Worm (Caenorhabditis elegans) whole organism, midembryonic: Measurements from ENCODE around the gene ZK809.8.

Experiments
- T22C8.4 ChIP-seq: fragments of 200-800 bp; sonication (Bioruptor generic); IDR thresholded peaks from 2 replicates; pipeline ENCODE4 v1.3.6; 2022; ENCODE audit warnings: missing genetic modification characterization, missing compliant biosample characterization
- cog-1 ChIP-seq: sonication (generic microtip); optimal IDR thresholded peaks from 2 replicates; lab custom pipeline; 2016; ENCODE audit warnings: missing genetic modification characterization, missing compliant biosample characterization
- flt-1 ChIP-seq: fragments of 200-800 bp; sonication (Bioruptor generic); IDR thresholded peaks from 2 replicates; pipeline ENCODE4 v1.3.6; 2022; ENCODE audit warnings: missing genetic modification characterization, missing compliant biosample characterization
- klf-2 ChIP-seq: fragments of 200-800 bp; sonication (Bioruptor generic); conservative IDR thresholded peaks from 2 replicates; pipeline ENCODE4 v1.3.6; 2022; ENCODE audit warnings: missing genetic modification reagents, missing genetic modification characterization, missing compliant biosample characterization
- med-1 ChIP-seq: sonication (generic microtip); optimal IDR thresholded peaks from 2 replicates; lab custom pipeline; 2017; ENCODE audit warnings: missing genetic modification characterization, mild to moderate bottlenecking, missing compliant biosample characterization, antibody characterized with exemption, missing genetic modification reagents; ENCODE audit not compliant: insufficient read depth
- ref-1 ChIP-seq: fragments of 200-800 bp; sonication (Bioruptor generic); conservative IDR thresholded peaks from 2 replicates; pipeline ENCODE4 v1.3.6; 2022; ENCODE audit warnings: missing genetic modification reagents, missing genetic modification characterization, missing compliant biosample characterization
- tab-1 ChIP-seq: fragments of 200-800 bp; sonication (Bioruptor generic); IDR thresholded peaks from 2 replicates; pipeline ENCODE4 v1.3.6; 2022; ENCODE audit warnings: missing genetic modification characterization, missing compliant biosample characterization
- ztf-23 ChIP-seq: fragments of 200-800 bp; sonication (Bioruptor generic); IDR thresholded peaks from 2 replicates; pipeline ENCODE4 v1.3.6; 2022; ENCODE audit warnings: missing genetic modification reagents, missing genetic modification characterization, missing compliant biosample characterization
- ztf-29 ChIP-seq: fragments of 200-800 bp; sonication (Bioruptor generic); IDR thresholded peaks from 2 replicates; pipeline ENCODE4 v1.3.6; 2022; ENCODE audit warnings: missing genetic modification reagents, missing genetic modification characterization, missing compliant biosample characterization

Gene ZK809.8

ce11 chrIV:11616543-11616942 lies 32.3 kb downstream of the ZK809.8 start:
- TF ChIP-seq ztf-29 (GFP tag; lab: Robert Waterston, UW) = 0 out of 2 replicates have a peak, but pooled peaks have one; percentile 21

DNA sequence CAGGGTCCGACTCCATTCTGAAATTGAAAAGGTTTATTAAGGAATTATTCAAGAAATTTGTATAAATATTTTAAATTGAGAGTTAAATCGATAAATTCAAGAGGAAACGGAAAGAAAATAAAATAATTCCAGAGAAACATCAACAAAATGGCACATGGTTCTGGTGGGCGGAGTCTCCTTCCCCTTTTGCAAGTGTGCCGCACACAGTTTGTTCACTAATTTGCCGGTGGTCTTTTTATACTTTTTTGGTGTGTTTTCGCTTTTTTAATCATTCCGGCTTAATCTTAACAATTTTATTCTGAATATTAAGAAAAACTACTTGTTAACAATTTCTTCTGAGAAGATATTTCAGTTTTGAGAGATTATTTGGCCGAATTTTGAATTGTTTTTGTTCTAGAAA lies 44.0 kb downstream of the ZK809.8 start, which contains the start of the genes ragc-1 and Y24F12A.1:
Gene ragc-1 (minus strand): TSS at position 25 of the 400 bp plus-strand sequence.
Gene Y24F12A.1 (plus strand): TSS at position 346 of the 400 bp plus-strand sequence.
- TF ChIP-seq cog-1 (tag; lab: Kevin White, UChicago) = no peak
- TF ChIP-seq flt-1 (GFP tag; lab: Robert Waterston, UW) = peak; percentile 64; the same call in 1 of the 2 replicates
- TF ChIP-seq ztf-29 (GFP tag; lab: Robert Waterston, UW) = no peak
- TF ChIP-seq ztf-23 (GFP tag; lab: Robert Waterston, UW) = peak; percentile 71
- no peak for TF ChIP-seq klf-2 (GFP tag; lab: Robert Waterston, UW)
- no peak for TF ChIP-seq T22C8.4 (GFP tag; lab: Robert Waterston, UW)
- peak; percentile 56 for TF ChIP-seq med-1 (GFP tag; lab: Kevin White, UChicago)
- 0 out of 2 replicates have a peak, but pooled peaks have one; percentile 36 for TF ChIP-seq tab-1 (GFP tag; lab: Robert Waterston, UW)
- no peak for TF ChIP-seq ref-1 (GFP tag; lab: Robert Waterston, UW)

- TF ChIP-seq klf-2 (GFP tag; lab: Robert Waterston, UW) (no peak), flt-1 (GFP tag; lab: Robert Waterston, UW) (no peak)
Observed at ce11 chrIV:11603265-11603840, 45.5 kb downstream of the ZK809.8 start.

ce11 chrIV:11602498-11603068 lies 46.3 kb downstream of the ZK809.8 start, which contains the start of gene rps-11:
Gene rps-11 (plus strand): TSS chrIV:11602641.
- no peak for TF ChIP-seq ztf-29 (GFP tag; lab: Robert Waterston, UW)
- TF ChIP-seq ztf-23 (GFP tag; lab: Robert Waterston, UW) = no peak
- no peak for TF ChIP-seq T22C8.4 (GFP tag; lab: Robert Waterston, UW)
- TF ChIP-seq tab-1 (GFP tag; lab: Robert Waterston, UW) = no peak
- no peak for TF ChIP-seq ref-1 (GFP tag; lab: Robert Waterston, UW)
- no peak for TF ChIP-seq klf-2 (GFP tag; lab: Robert Waterston, UW)
- no peak for TF ChIP-seq flt-1 (GFP tag; lab: Robert Waterston, UW)

DNA sequence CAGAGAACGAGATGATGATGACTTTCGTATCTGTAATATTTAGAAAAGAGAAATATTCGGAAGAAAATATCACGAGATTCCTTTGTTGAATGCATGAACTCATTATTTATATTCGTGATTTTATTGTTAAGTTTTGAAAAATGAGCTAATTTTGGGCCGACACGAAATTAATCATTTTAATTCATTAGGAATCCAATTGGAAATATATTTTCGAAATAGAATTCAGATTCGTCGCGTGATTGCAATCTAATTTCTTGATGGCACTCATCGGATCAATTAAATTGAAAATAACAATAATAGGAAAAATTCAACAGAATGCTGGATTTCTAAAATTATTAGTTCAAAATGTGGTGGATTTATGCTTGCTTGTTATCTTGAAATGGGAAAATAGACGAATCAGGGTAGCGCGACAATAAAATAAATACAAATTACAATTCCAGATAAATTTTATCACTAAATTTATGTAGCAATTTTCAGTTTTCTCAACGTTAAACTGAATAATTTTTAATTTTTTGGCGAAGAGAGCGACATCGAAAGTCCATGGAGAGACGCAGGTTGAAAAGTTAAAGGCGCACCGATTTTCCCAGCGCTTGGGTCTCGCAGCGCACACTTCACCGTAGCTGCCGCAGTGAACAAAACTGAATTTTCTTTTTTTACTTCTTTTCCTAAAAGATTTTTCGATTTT lies 47.0 kb downstream of the ZK809.8 start:
- 0 out of 2 replicates have a peak, but pooled peaks have one; percentile 51 for TF ChIP-seq flt-1 (GFP tag; lab: Robert Waterston, UW)
- TF ChIP-seq klf-2 (GFP tag; lab: Robert Waterston, UW) = no peak

DNA sequence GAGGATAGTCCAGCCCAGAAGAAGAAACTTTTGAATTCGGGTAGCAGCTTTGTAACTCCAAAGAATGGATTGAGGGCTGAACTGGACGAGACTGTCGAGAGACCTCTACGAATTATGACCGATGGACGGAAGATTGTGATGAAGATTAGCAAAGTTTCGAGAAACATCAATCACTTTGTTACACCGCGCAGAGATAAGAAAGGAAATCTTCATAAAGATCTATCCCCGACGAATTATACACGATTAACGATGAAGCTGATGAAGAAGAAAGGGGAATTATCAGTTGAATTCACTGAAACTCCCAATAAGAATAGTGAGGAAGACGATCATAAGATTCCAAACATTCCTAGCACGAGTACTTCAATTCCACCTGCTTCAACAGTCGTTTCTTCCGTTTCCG lies 49.1 kb downstream of the ZK809.8 start:
- no peak for TF ChIP-seq klf-2 (GFP tag; lab: Robert Waterston, UW)
- no peak for TF ChIP-seq med-1 (GFP tag; lab: Kevin White, UChicago)
- no peak for TF ChIP-seq tab-1 (GFP tag; lab: Robert Waterston, UW)
- TF ChIP-seq ztf-23 (GFP tag; lab: Robert Waterston, UW) = no peak
- TF ChIP-seq cog-1 (tag; lab: Kevin White, UChicago) = no peak

DNA sequence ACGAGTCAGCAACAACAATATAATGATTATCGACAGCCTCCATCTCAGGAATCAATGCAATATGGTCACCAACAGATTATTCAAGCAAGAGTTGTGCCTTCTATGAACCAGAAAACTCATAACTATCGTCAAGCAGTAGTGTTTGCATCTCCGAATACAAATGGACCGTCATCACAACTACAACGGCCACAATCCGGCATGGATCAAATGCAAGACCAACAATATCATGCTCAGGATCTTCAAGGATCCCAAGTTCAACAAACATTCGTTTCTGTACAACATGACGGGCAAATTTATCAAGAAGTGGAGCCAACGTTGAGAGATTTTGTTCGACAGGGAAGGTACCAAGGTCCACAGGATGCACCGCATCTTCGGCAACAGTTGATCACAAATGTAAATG lies 51.8 kb downstream of the ZK809.8 start:
- TF ChIP-seq ztf-23 (GFP tag; lab: Robert Waterston, UW) (no peak), cog-1 (tag; lab: Kevin White, UChicago) (no peak), klf-2 (GFP tag; lab: Robert Waterston, UW) (no peak), med-1 (GFP tag; lab: Kevin White, UChicago) (no peak), tab-1 (GFP tag; lab: Robert Waterston, UW) (no peak), flt-1 (GFP tag; lab: Robert Waterston, UW) (no peak), ref-1 (GFP tag; lab: Robert Waterston, UW) (no peak), ztf-29 (GFP tag; lab: Robert Waterston, UW) (no peak), T22C8.4 (GFP tag; lab: Robert Waterston, UW) (no peak)
